Fruit fly (Drosophila melanogaster) whole organism, embryonic: ENCODE results near the gene IscU.

Experiments
- Ada2b ChIP-seq: fragments of 200-800 bp; sonication (Bioruptor generic); IDR thresholded peaks from 2 replicates; pipeline ENCODE4 v1.3.6; 2022; ENCODE audit warnings: missing biosample characterization, missing genetic modification characterization
- Bteb2 ChIP-seq: fragments of 200-800 bp; sonication (Bioruptor generic); optimal IDR thresholded peaks from 2 replicates; lab custom pipeline; 2016; ENCODE audit warnings: missing biosample characterization, missing genetic modification characterization
- CG12769 ChIP-seq: fragments of 200-800 bp; sonication (Bioruptor generic); optimal IDR thresholded peaks from 2 replicates; lab custom pipeline; 2019; ENCODE audit warnings: missing biosample characterization, mild to moderate bottlenecking, missing genetic modification characterization, moderate library complexity
- CG13287 ChIP-seq: fragments of 200-800 bp; sonication (Bioruptor generic); IDR thresholded peaks from 2 replicates; pipeline ENCODE4 v1.3.6; 2022; ENCODE audit warnings: missing biosample characterization, missing genetic modification characterization; ENCODE audit not compliant: partially characterized antibody
- CG14441 ChIP-seq: fragments of 200-800 bp; sonication (Bioruptor generic); IDR thresholded peaks from 2 replicates; pipeline ENCODE4 v1.3.6; 2022; ENCODE audit warnings: missing biosample characterization, missing genetic modification characterization
- CG15269 ChIP-seq: fragments of 200-800 bp; sonication (Bioruptor generic); optimal IDR thresholded peaks from 2 replicates; lab custom pipeline; 2018; ENCODE audit warnings: missing biosample characterization, mild to moderate bottlenecking, missing genetic modification characterization, moderate library complexity
- CG18262 ChIP-seq: fragments of 200-800 bp; optimal IDR thresholded peaks from 3 replicates; lab custom pipeline; 2019; ENCODE audit warnings: missing biosample characterization, mild to moderate bottlenecking, missing genetic modification characterization, moderate library complexity
- CG3407 ChIP-seq: fragments of 200-800 bp; sonication (Bioruptor generic); optimal IDR thresholded peaks from 2 replicates; lab custom pipeline; 2018; ENCODE audit warnings: missing biosample characterization, mild to moderate bottlenecking, missing genetic modification characterization
- CG34224 ChIP-seq: fragments of 200-800 bp; sonication (Bioruptor generic); IDR thresholded peaks from 3 replicates; pipeline ENCODE4 v1.3.6; 2022; ENCODE audit warnings: missing biosample characterization, missing genetic modification characterization; ENCODE audit not compliant: partially characterized antibody
- CG42726 ChIP-seq: fragments of 200-800 bp; sonication (Bioruptor generic); IDR thresholded peaks from 2 replicates; pipeline ENCODE4 v1.3.6; 2022; ENCODE audit warnings: missing biosample characterization, missing genetic modification characterization; ENCODE audit not compliant: partially characterized antibody
- CG6765 ChIP-seq: fragments of 200-800 bp; sonication (Bioruptor generic); optimal IDR thresholded peaks from 3 replicates; lab custom pipeline; 2017; ENCODE audit warnings: missing biosample characterization, mild to moderate bottlenecking, missing genetic modification characterization
- CrebB ChIP-seq: fragments of 200-800 bp; sonication (Bioruptor generic); optimal IDR thresholded peaks from 3 replicates; lab custom pipeline; 2018; ENCODE audit warnings: missing biosample characterization, mild to moderate bottlenecking, missing genetic modification characterization
- D ChIP-seq, 2 experiments: fragments of 200-800 bp in 1 of 2; fragments of >200 bp in 1 of 2; sonication (Bioruptor generic) in 1 of 2; optimal IDR thresholded peaks; 2 replicates in 1 of 2; 3 replicates in 1 of 2; lab custom pipeline; 2017; ENCODE audit warnings: mild to moderate bottlenecking in 1 of 2, missing biosample characterization in 1 of 2, missing genetic modification characterization in 1 of 2, missing genetic modification reagents in 1 of 2
- Dek ChIP-seq: fragments of 200-800 bp; sonication (Bioruptor generic); optimal IDR thresholded peaks from 3 replicates; lab custom pipeline; 2019; ENCODE audit warnings: missing biosample characterization, mild to moderate bottlenecking, missing genetic modification characterization, moderate library complexity
- Fer1 ChIP-seq: fragments of 200-800 bp; sonication (Bioruptor generic); optimal IDR thresholded peaks from 2 replicates; lab custom pipeline; 2017; ENCODE audit warnings: missing biosample characterization, mild to moderate bottlenecking, missing genetic modification characterization
- H15 ChIP-seq: fragments of 200-800 bp; sonication (Bioruptor generic); IDR thresholded peaks from 3 replicates; pipeline ENCODE4 v1.3.6; 2022; ENCODE audit warnings: missing biosample characterization, missing genetic modification characterization
- HLHmδ ChIP-seq: fragments of 200-800 bp; sonication (Bioruptor generic); optimal IDR thresholded peaks from 2 replicates; lab custom pipeline; 2018; ENCODE audit warnings: missing biosample characterization, mild to moderate bottlenecking, missing genetic modification characterization, moderate library complexity
- Hmx ChIP-seq: fragments of 200-800 bp; sonication (Bioruptor generic); optimal IDR thresholded peaks from 2 replicates; lab custom pipeline; 2016; ENCODE audit warnings: missing biosample characterization, missing genetic modification characterization
- Kr ChIP-seq: fragments of 200-800 bp; sonication (Bioruptor generic); optimal IDR thresholded peaks from 2 replicates; lab custom pipeline; 2017; ENCODE audit warnings: missing biosample characterization, mild to moderate bottlenecking, missing genetic modification characterization
- Nf-YC ChIP-seq: fragments of 200-800 bp; optimal IDR thresholded peaks from 3 replicates; lab custom pipeline; 2019; ENCODE audit warnings: missing biosample characterization, mild to moderate bottlenecking, missing genetic modification characterization, moderate library complexity
- Ravus ChIP-seq: fragments of 200-800 bp; sonication (Bioruptor generic); IDR thresholded peaks from 2 replicates; pipeline ENCODE4 v1.3.6; 2022; ENCODE audit warnings: missing biosample characterization, missing genetic modification characterization
- Rx ChIP-seq: fragments of 200-800 bp; sonication (Bioruptor generic); IDR thresholded peaks from 2 replicates; pipeline ENCODE4 v1.3.6; 2022; ENCODE audit warnings: missing biosample characterization, missing genetic modification characterization
- Sry-δ ChIP-seq: fragments of 200-800 bp; sonication (Bioruptor generic); optimal IDR thresholded peaks from 2 replicates; lab custom pipeline; 2016; ENCODE audit warnings: missing biosample characterization, missing genetic modification characterization
- cad ChIP-seq: fragments of >200 bp; optimal IDR thresholded peaks from 2 replicates; lab custom pipeline; 2017; ENCODE audit warnings: missing biosample characterization, missing genetic modification characterization
- chinmo ChIP-seq: fragments of 200-800 bp; sonication (Bioruptor generic); IDR thresholded peaks from 4 replicates; pipeline ENCODE4 v1.3.6; 2022; ENCODE audit warnings: missing biosample characterization, missing genetic modification characterization; ENCODE audit not compliant: partially characterized antibody
- fd96Cb ChIP-seq: fragments of 200-800 bp; sonication (Bioruptor generic); optimal IDR thresholded peaks from 2 replicates; lab custom pipeline; 2018; ENCODE audit warnings: missing biosample characterization, mild to moderate bottlenecking, missing genetic modification characterization, moderate library complexity
- gcm ChIP-seq: fragments of 200-800 bp; sonication (Bioruptor generic); optimal IDR thresholded peaks from 2 replicates; lab custom pipeline; 2019; ENCODE audit warnings: missing biosample characterization, mild to moderate bottlenecking, missing genetic modification characterization, moderate library complexity
- gcm2 ChIP-seq: fragments of 200-800 bp; sonication (Bioruptor generic); optimal IDR thresholded peaks from 2 replicates; lab custom pipeline; 2016; ENCODE audit warnings: missing biosample characterization, missing genetic modification characterization
- gem ChIP-seq: fragments of 200-800 bp; sonication (Bioruptor generic); optimal IDR thresholded peaks from 2 replicates; lab custom pipeline; 2019; ENCODE audit warnings: missing biosample characterization, mild to moderate bottlenecking, missing genetic modification characterization, moderate library complexity
- grau ChIP-seq: fragments of 200-800 bp; optimal IDR thresholded peaks from 3 replicates; lab custom pipeline; 2019; ENCODE audit warnings: missing biosample characterization, mild to moderate bottlenecking, missing genetic modification characterization, moderate library complexity
- gsb ChIP-seq: fragments of 200-800 bp; sonication (Bioruptor generic); IDR thresholded peaks from 2 replicates; pipeline ENCODE4 v1.3.6; 2022; ENCODE audit warnings: missing biosample characterization, missing genetic modification characterization
- odd ChIP-seq: fragments of 200-800 bp; sonication (Bioruptor generic); optimal IDR thresholded peaks from 2 replicates; lab custom pipeline; 2017; ENCODE audit warnings: missing biosample characterization, mild to moderate bottlenecking, missing genetic modification characterization
- ro ChIP-seq: fragments of 200-800 bp; sonication (Bioruptor generic); IDR thresholded peaks from 2 replicates; pipeline ENCODE4 v1.3.6; 2022; ENCODE audit warnings: missing biosample characterization, missing genetic modification characterization
- sna ChIP-seq: fragments of 200-800 bp; sonication (Bioruptor generic); IDR thresholded peaks from 2 replicates; pipeline ENCODE4 v1.3.6; 2022; ENCODE audit warnings: missing biosample characterization, missing genetic modification characterization; ENCODE audit not compliant: partially characterized antibody
- sob ChIP-seq: fragments of 200-800 bp; sonication (Bioruptor generic); IDR thresholded peaks from 2 replicates; pipeline ENCODE4 v1.3.6; 2022; ENCODE audit warnings: missing biosample characterization, missing genetic modification characterization
- sqz ChIP-seq: fragments of 200-800 bp; sonication (Bioruptor generic); optimal IDR thresholded peaks from 3 replicates; lab custom pipeline; 2018; ENCODE audit warnings: missing biosample characterization, mild to moderate bottlenecking, missing genetic modification characterization
- tll ChIP-seq, 2 experiments: fragments of 200-800 bp in 1 of 2; fragments of >200 bp in 1 of 2; sonication (Bioruptor generic) in 1 of 2; optimal IDR thresholded peaks; 2 replicates each; lab custom pipeline; 2017 to 2019; ENCODE audit warnings: missing biosample characterization in 2 of 2, missing genetic modification characterization in 2 of 2, mild to moderate bottlenecking in 1 of 2, moderate library complexity in 1 of 2
- toy ChIP-seq: fragments of 200-800 bp; sonication (Bioruptor generic); IDR thresholded peaks from 2 replicates; pipeline ENCODE4 v1.3.6; 2022; ENCODE audit warnings: missing biosample characterization, missing genetic modification characterization
- trem ChIP-seq: fragments of 200-800 bp; optimal IDR thresholded peaks from 3 replicates; lab custom pipeline; 2019; ENCODE audit warnings: missing biosample characterization, mild to moderate bottlenecking, missing genetic modification characterization, moderate library complexity
- vfl ChIP-seq: fragments of 200-800 bp; sonication (Bioruptor generic); optimal IDR thresholded peaks from 2 replicates; lab custom pipeline; 2016; ENCODE audit warnings: missing biosample characterization, missing genetic modification characterization
- yki ChIP-seq: fragments of >200 bp; optimal IDR thresholded peaks from 3 replicates; lab custom pipeline; 2018

The IscU gene

DNA sequence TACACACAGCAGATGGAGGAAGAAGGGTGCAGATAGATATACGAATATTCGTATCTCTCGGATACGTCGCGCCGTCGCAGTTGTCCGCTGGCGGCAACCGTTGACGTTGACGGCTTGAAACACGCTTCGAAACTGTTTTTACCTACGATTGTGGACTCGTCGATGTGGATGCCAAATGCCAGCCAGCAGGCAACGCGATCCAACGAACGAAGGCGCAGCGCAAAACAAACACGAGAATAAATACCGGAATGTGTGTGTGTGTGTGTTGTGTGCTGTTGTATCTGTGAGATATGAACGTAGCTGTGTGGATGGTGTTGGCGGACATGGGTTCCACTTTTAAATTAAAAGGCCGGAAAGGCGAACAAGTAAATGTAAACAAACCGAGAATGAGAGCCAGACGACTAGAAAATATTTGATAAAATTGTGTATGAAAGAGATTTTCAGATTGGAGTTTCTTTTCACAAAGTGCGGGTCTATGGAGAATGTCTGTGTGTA is 22.2 kb upstream of the IscU start (continued):
- peak; percentile 36 for TF ChIP-seq D (optimal IDR thresholded peaks at IDR 0.05; lab: Kevin White, UChicago)
- TF ChIP-seq D (GFP tag; optimal IDR thresholded peaks at IDR 0.05; lab: Kevin White, UChicago): no peak
- TF ChIP-seq gem (tag; lab: Kevin White, UChicago): no peak
- TF ChIP-seq CrebB (tag; lab: Kevin White, UChicago): peak; percentile 85
- TF ChIP-seq Ravus (GFP tag; lab: Robert Waterston, UW): no peak
- peak; percentile 75 for TF ChIP-seq Fer1 (GFP tag; lab: Kevin White, UChicago)
- peak; percentile 13 for TF ChIP-seq Sry-δ (GFP tag; lab: Kevin White, UChicago)
- TF ChIP-seq chinmo (GFP tag; lab: Robert Waterston, UW): peak; percentile 95
- peak; percentile 73; the same call in 2 of the 3 replicates for TF ChIP-seq CG34224 (GFP tag; lab: Robert Waterston, UW)
- TF ChIP-seq toy (GFP tag; lab: Robert Waterston, UW): peak; percentile 28; the same call in 1 of the 2 replicates
- peak; percentile 93 for TF ChIP-seq HLHmδ
- no peak for TF ChIP-seq Hmx (GFP tag; lab: Kevin White, UChicago)
- no peak for TF ChIP-seq cad
- peak; percentile 45 for TF ChIP-seq CG3407
- no peak for TF ChIP-seq fd96Cb (tag; lab: Kevin White, UChicago)
- peak; percentile 47 for TF ChIP-seq trem
- peak; percentile 70; the same call in 1 of the 2 replicates for TF ChIP-seq sob (GFP tag; lab: Robert Waterston, UW)
- TF ChIP-seq CG13287: peak; percentile 56; the same call in 1 of the 2 replicates
- peak; percentile 47; the same call in 1 of the 2 replicates for TF ChIP-seq sna
- peak; percentile 19 for TF ChIP-seq Dek (tag; lab: Kevin White, UChicago)
- peak in 1 of 2 experiments; percentile 37 for TF ChIP-seq tll (GFP tag; optimal IDR thresholded peaks at IDR 0.05; lab: Kevin White, UChicago)
- TF ChIP-seq sqz: peak; percentile 40
- TF ChIP-seq CG14441: no peak
- TF ChIP-seq gsb (GFP tag; lab: Robert Waterston, UW): 0 out of 2 replicates have a peak, but pooled peaks have one; percentile 29
- TF ChIP-seq Kr (GFP tag; lab: Kevin White, UChicago): peak; percentile 42
- peak; percentile 39 for TF ChIP-seq Bteb2
- TF ChIP-seq CG15269: peak; percentile 58
- TF ChIP-seq Rx: no peak
- TF ChIP-seq CG12769: peak; percentile 82
- TF ChIP-seq CG6765: peak; percentile 69
- 0 out of 2 replicates have a peak, but pooled peaks have one; percentile 24 for TF ChIP-seq Ada2b (GFP tag; lab: Robert Waterston, UW)
- TF ChIP-seq H15 (GFP tag; lab: Robert Waterston, UW): no peak
- peak; percentile 40 for TF ChIP-seq CG18262 (tag; lab: Kevin White, UChicago)
- no peak for TF ChIP-seq yki
- peak; percentile 33 for TF ChIP-seq gcm2 (GFP tag; lab: Kevin White, UChicago)
- peak; percentile 53 for TF ChIP-seq Nf-YC (tag; lab: Kevin White, UChicago)
- peak; percentile 66; the same call in 1 of the 2 replicates for TF ChIP-seq CG42726 (GFP tag; lab: Robert Waterston, UW)
- TF ChIP-seq vfl (GFP tag; lab: Kevin White, UChicago): peak; percentile 68
- peak; percentile 94 for TF ChIP-seq gcm (GFP tag; lab: Kevin White, UChicago)
- no peak for TF ChIP-seq ro (GFP tag; lab: Robert Waterston, UW)
- TF ChIP-seq odd (GFP tag; lab: Kevin White, UChicago): peak; percentile 75
- TF ChIP-seq grau: peak; percentile 52
